Worm (Caenorhabditis elegans) whole organism, late embryonic: ENCODE measurements around the gene C15H7.4.

ENCODE experiments used
- C08G9.2 ChIP-seq: sonication (generic microtip); optimal IDR thresholded peaks from 2 replicates; lab custom pipeline; 2016; ENCODE audit warnings: mild to moderate bottlenecking, missing genetic modification characterization, moderate library complexity, missing compliant biosample characterization
- F13H6.1 ChIP-seq: sonication (generic microtip); optimal IDR thresholded peaks from 2 replicates; lab custom pipeline; 2016; ENCODE audit warnings: missing genetic modification characterization, missing compliant biosample characterization
- K02D7.2 ChIP-seq: sonication (generic microtip); optimal IDR thresholded peaks from 2 replicates; lab custom pipeline; 2017; ENCODE audit warnings: mild to moderate bottlenecking, missing genetic modification characterization, missing compliant biosample characterization
- K09A11.1 ChIP-seq: sonication (generic microtip); optimal IDR thresholded peaks from 2 replicates; lab custom pipeline; 2017; ENCODE audit warnings: antibody characterized with exemption, mild to moderate bottlenecking, missing genetic modification characterization, missing compliant biosample characterization; ENCODE audit not compliant: insufficient read depth
- T23F11.4 ChIP-seq: fragments of 200-800 bp; sonication (Bioruptor generic); optimal IDR thresholded peaks from 2 replicates; lab custom pipeline; 2018; ENCODE audit warnings: mild to moderate bottlenecking, missing genetic modification characterization, missing compliant biosample characterization
- ceh-14 ChIP-seq: sonication (generic microtip); optimal IDR thresholded peaks from 2 replicates; lab custom pipeline; 2016; ENCODE audit warnings: missing genotype, missing genetic modification characterization, missing compliant biosample characterization
- ceh-18 ChIP-seq: sonication (generic microtip); optimal IDR thresholded peaks from 2 replicates; lab custom pipeline; 2016; ENCODE audit warnings: missing genetic modification characterization, missing compliant biosample characterization
- ceh-19 ChIP-seq: fragments of 200-800 bp; sonication (Bioruptor generic); optimal IDR thresholded peaks from 2 replicates; lab custom pipeline; 2018; ENCODE audit warnings: mild to moderate bottlenecking, missing genetic modification characterization, missing compliant biosample characterization
- ceh-24 ChIP-seq: sonication (generic microtip); optimal IDR thresholded peaks from 2 replicates; lab custom pipeline; 2016; ENCODE audit warnings: mild to moderate bottlenecking, missing genetic modification characterization, missing compliant biosample characterization
- ceh-30 ChIP-seq: fragments of 150-350 bp; optimal IDR thresholded peaks from 2 replicates; lab custom pipeline; 2014; ENCODE audit warnings: missing biosample characterization, missing genetic modification characterization
- ceh-31 ChIP-seq: sonication (generic microtip); optimal IDR thresholded peaks from 2 replicates; lab custom pipeline; 2016; ENCODE audit warnings: missing genetic modification characterization, missing compliant biosample characterization
- ceh-34 ChIP-seq: sonication (generic microtip); optimal IDR thresholded peaks from 2 replicates; lab custom pipeline; 2016; ENCODE audit warnings: mild to moderate bottlenecking, missing genetic modification characterization, missing compliant biosample characterization
- ceh-45 ChIP-seq: fragments of 200-800 bp; sonication (Bioruptor generic); IDR thresholded peaks from 2 replicates; pipeline ENCODE4 v1.3.6; 2022; ENCODE audit warnings: missing genetic modification reagents, missing genetic modification characterization, missing compliant biosample characterization
- ceh-48 ChIP-seq: sonication (generic microtip); optimal IDR thresholded peaks from 2 replicates; lab custom pipeline; 2016; ENCODE audit warnings: missing genetic modification characterization, inconsistent platforms, missing compliant biosample characterization
- ceh-6 ChIP-seq: fragments of 200-800 bp; sonication (Bioruptor generic); optimal IDR thresholded peaks from 2 replicates; lab custom pipeline; 2018; ENCODE audit warnings: mild to moderate bottlenecking, missing genetic modification characterization, missing compliant biosample characterization
- ceh-9 ChIP-seq: sonication (generic microtip); optimal IDR thresholded peaks from 2 replicates; lab custom pipeline; 2016; ENCODE audit warnings: mild to moderate bottlenecking, missing genetic modification characterization, inconsistent platforms, missing compliant biosample characterization
- dmd-4 ChIP-seq: sonication (generic microtip); optimal IDR thresholded peaks from 2 replicates; lab custom pipeline; 2016; ENCODE audit warnings: borderline replicate concordance, missing genetic modification characterization, missing compliant biosample characterization
- dve-1 ChIP-seq: sonication (generic microtip); optimal IDR thresholded peaks from 2 replicates; lab custom pipeline; 2017; ENCODE audit warnings: antibody characterized with exemption, mild to moderate bottlenecking, missing genetic modification characterization, missing compliant biosample characterization
- elt-2 ChIP-seq: sonication (generic microtip); optimal IDR thresholded peaks from 2 replicates; lab custom pipeline; 2016; ENCODE audit warnings: missing genetic modification reagents, missing genetic modification characterization, missing compliant biosample characterization
- elt-4 ChIP-seq: sonication (generic microtip); optimal IDR thresholded peaks from 2 replicates; lab custom pipeline; 2016; ENCODE audit warnings: missing genetic modification characterization, missing compliant biosample characterization
- ets-4 ChIP-seq: sonication (generic microtip); optimal IDR thresholded peaks from 2 replicates; lab custom pipeline; 2016; ENCODE audit warnings: missing genetic modification characterization, missing compliant biosample characterization
- eyg-1 ChIP-seq: sonication (generic microtip); optimal IDR thresholded peaks from 2 replicates; lab custom pipeline; 2016; ENCODE audit warnings: missing genotype, missing genetic modification characterization, missing compliant biosample characterization
- fax-1 ChIP-seq: sonication (generic microtip); optimal IDR thresholded peaks from 2 replicates; lab custom pipeline; 2016; ENCODE audit warnings: missing genotype, missing genetic modification characterization, missing compliant biosample characterization
- fkh-6 ChIP-seq: sonication (generic microtip); optimal IDR thresholded peaks from 2 replicates; lab custom pipeline; 2016; ENCODE audit warnings: missing genetic modification characterization, missing compliant biosample characterization
- gmeb-2 ChIP-seq: sonication (generic microtip); optimal IDR thresholded peaks from 2 replicates; lab custom pipeline; 2016; ENCODE audit warnings: missing genetic modification characterization, inconsistent platforms, missing compliant biosample characterization
- hlh-15 ChIP-seq: sonication (generic microtip); optimal IDR thresholded peaks from 2 replicates; lab custom pipeline; 2016; ENCODE audit warnings: missing genetic modification characterization, missing compliant biosample characterization
- hlh-30 ChIP-seq: sonication (generic microtip); optimal IDR thresholded peaks from 2 replicates; lab custom pipeline; 2017; ENCODE audit warnings: antibody characterized with exemption, missing genetic modification characterization, missing compliant biosample characterization; ENCODE audit not compliant: insufficient read depth
- hlh-8 ChIP-seq: sonication (generic microtip); optimal IDR thresholded peaks from 2 replicates; lab custom pipeline; 2016; ENCODE audit warnings: missing genotype, missing genetic modification characterization, missing compliant biosample characterization
- mec-3 ChIP-seq: sonication (generic microtip); optimal IDR thresholded peaks from 2 replicates; lab custom pipeline; 2016; ENCODE audit warnings: borderline replicate concordance, missing genetic modification characterization, missing compliant biosample characterization
- nfya-1 ChIP-seq: sonication (generic microtip); optimal IDR thresholded peaks from 2 replicates; lab custom pipeline; 2017; ENCODE audit warnings: missing genetic modification characterization, mild to moderate bottlenecking, missing compliant biosample characterization, antibody characterized with exemption, moderate library complexity
- pat-9 ChIP-seq: fragments of 200-800 bp; sonication (Bioruptor generic); optimal IDR thresholded peaks from 2 replicates; lab custom pipeline; 2018; ENCODE audit warnings: mild to moderate bottlenecking, missing genetic modification characterization, moderate library complexity, missing compliant biosample characterization
- pha-4 ChIP-seq: fragments of 150-350 bp; optimal IDR thresholded peaks from 2 replicates; lab custom pipeline; 2018; ENCODE audit warnings: missing biosample characterization, missing genetic modification reagents, missing genetic modification characterization
- pqm-1 ChIP-seq: sonication (generic microtip); optimal IDR thresholded peaks from 2 replicates; lab custom pipeline; 2016; ENCODE audit warnings: missing genetic modification characterization, missing compliant biosample characterization
- rnt-1 ChIP-seq: sonication (generic microtip); optimal IDR thresholded peaks from 2 replicates; lab custom pipeline; 2016; ENCODE audit warnings: missing genetic modification characterization, missing compliant biosample characterization
- sox-4 ChIP-seq: sonication (generic microtip); optimal IDR thresholded peaks from 2 replicates; lab custom pipeline; 2017; ENCODE audit warnings: mild to moderate bottlenecking, missing genetic modification characterization, inconsistent platforms, missing compliant biosample characterization
- syd-9 ChIP-seq: sonication (generic microtip); optimal IDR thresholded peaks from 2 replicates; lab custom pipeline; 2016; ENCODE audit warnings: mild to moderate bottlenecking, missing genetic modification characterization, moderate library complexity, missing compliant biosample characterization
- tbx-2 ChIP-seq: sonication (generic microtip); optimal IDR thresholded peaks from 2 replicates; lab custom pipeline; 2016; ENCODE audit warnings: missing genetic modification characterization, missing compliant biosample characterization
- ttx-3 ChIP-seq: sonication (generic microtip); optimal IDR thresholded peaks from 2 replicates; lab custom pipeline; 2016; ENCODE audit warnings: missing genetic modification reagents, missing genetic modification characterization, missing compliant biosample characterization
- unc-3 ChIP-seq, 2 experiments: fragments of 200-800 bp in 1 of 2; sonication (Bioruptor generic) in 1 of 2; sonication (generic microtip) in 1 of 2; conservative IDR thresholded peaks in 1 of 2; optimal IDR thresholded peaks in 1 of 2; 2 replicates each; pipeline versions ENCODE4 v1.3.6 to Lab custom; 2016 to 2022; ENCODE audit warnings: missing compliant biosample characterization in 2 of 2, missing genetic modification characterization in 2 of 2, missing genetic modification reagents in 1 of 2
- unc-42 ChIP-seq: sonication (generic microtip); optimal IDR thresholded peaks from 2 replicates; lab custom pipeline; 2016; ENCODE audit warnings: missing genotype, missing genetic modification characterization, missing compliant biosample characterization
- unc-55 ChIP-seq: sonication (generic microtip); optimal IDR thresholded peaks from 2 replicates; lab custom pipeline; 2017; ENCODE audit warnings: missing biosample characterization, missing genetic modification reagents, missing genetic modification characterization

C15H7.4 gene

ce11 chrIII:9623460-9623859 is 32.2 kb downstream of the C15H7.4 start:
- no peak for TF ChIP-seq pqm-1 (tag; lab: Kevin White, UChicago)
- no peak for TF ChIP-seq ceh-9
- no peak for TF ChIP-seq ceh-45 (GFP tag; lab: Robert Waterston, UW)
- no peak for TF ChIP-seq ceh-6 (GFP tag; lab: Kevin White, UChicago)
- TF ChIP-seq ceh-30 (tag; lab: Kevin White, UChicago), result no peak
- TF ChIP-seq ceh-14 (tag; lab: Kevin White, UChicago), result no peak
- TF ChIP-seq mec-3 (tag; lab: Kevin White, UChicago), result no peak
- no peak for TF ChIP-seq F13H6.1
- TF ChIP-seq ceh-19 (GFP tag; lab: Kevin White, UChicago), result no peak
- TF ChIP-seq unc-55 (GFP tag; lab: Kevin White, UChicago), result no peak
- no peak for TF ChIP-seq dmd-4
- TF ChIP-seq sox-4 (tag; lab: Kevin White, UChicago), result no peak
- no peak for TF ChIP-seq pat-9
- no peak for TF ChIP-seq eyg-1
- TF ChIP-seq elt-4 (tag; lab: Kevin White, UChicago), result no peak
- no peak for TF ChIP-seq ceh-18 (tag; lab: Kevin White, UChicago)
- TF ChIP-seq, all 69 proteins: peak for 0

- no peak for TF ChIP-seq gmeb-2
- peak; percentile 93 for TF ChIP-seq elt-2 (tag; lab: Kevin White, UChicago)
- TF ChIP-seq, all 69 proteins: peak for 1
These were observed 33.7 kb downstream of the C15H7.4 start for ce11 chrIII:9621840-9622525.

- TF ChIP-seq tbx-2 (tag; lab: Kevin White, UChicago), result no peak
- TF ChIP-seq ceh-18 (tag; lab: Kevin White, UChicago), result peak; percentile 7
These were observed 35.6 kb downstream of the C15H7.4 start for ce11 chrIII:9620148-9620547.

ce11 chrIII:9619079-9619761 is 36.5 kb downstream of the C15H7.4 start, which contains the start of gene hlh-11:
Gene hlh-11, plus strand, starts transcription at chrIII:9619711.
- TF ChIP-seq nfya-1 (tag; lab: Kevin White, UChicago) (peak; percentile 77), syd-9 (tag; lab: Kevin White, UChicago) (peak; percentile 3), fax-1 (tag; lab: Kevin White, UChicago) (no peak), hlh-8 (peak; percentile 59), ceh-6 (GFP tag; lab: Kevin White, UChicago) (peak; percentile 23), T23F11.4 (GFP tag; lab: Kevin White, UChicago) (no peak), C08G9.2 (tag; lab: Kevin White, UChicago) (no peak), dve-1 (tag; lab: Kevin White, UChicago) (peak; percentile 12), gmeb-2 (no peak), sox-4 (tag; lab: Kevin White, UChicago) (peak; percentile 30), ttx-3 (tag; lab: Kevin White, UChicago) (no peak), ceh-31 (tag; lab: Kevin White, UChicago) (peak; percentile 62), ets-4 (tag; lab: Kevin White, UChicago) (peak; percentile 41), unc-55 (GFP tag; lab: Kevin White, UChicago) (peak; percentile 41), unc-3 (GFP tag; conservative IDR thresholded peaks at IDR 0.05; lab: Robert Waterston, UW) (no peak), unc-3 (tag; optimal IDR thresholded peaks at IDR 0.05; lab: Kevin White, UChicago) (no peak), K09A11.1 (tag; lab: Kevin White, UChicago) (peak; percentile 17), F13H6.1 (peak; percentile 71), ceh-14 (tag; lab: Kevin White, UChicago) (peak; percentile 26), rnt-1 (peak; percentile 57), hlh-30 (tag; lab: Kevin White, UChicago) (peak; percentile 76), pha-4 (tag; lab: Kevin White, UChicago) (no peak), elt-2 (tag; lab: Kevin White, UChicago) (no peak), unc-42 (tag; lab: Kevin White, UChicago) (peak; percentile 59), tbx-2 (tag; lab: Kevin White, UChicago) (peak; percentile 58), pat-9 (peak; percentile 35), hlh-15 (tag; lab: Kevin White, UChicago) (no peak), ceh-18 (tag; lab: Kevin White, UChicago) (peak; percentile 96), fkh-6 (tag; lab: Kevin White, UChicago) (no peak), K02D7.2 (tag; lab: Kevin White, UChicago) (no peak), ceh-48 (no peak), ceh-24 (tag; lab: Kevin White, UChicago) (no peak), ceh-34 (tag; lab: Kevin White, UChicago) (peak; percentile 59)
- TF ChIP-seq, all 69 proteins: peak for 19
